Worm (Caenorhabditis elegans) whole organism, young adult: ENCODE data around the gene F07H5.10.

Experiments used
- F10E7.11 ChIP-seq: sonication (generic microtip); optimal IDR thresholded peaks from 2 replicates; lab custom pipeline; 2017; ENCODE audit warnings: mild to moderate bottlenecking, missing genetic modification characterization, moderate library complexity, missing compliant biosample characterization
- F52B5.7 ChIP-seq: sonication (generic microtip); optimal IDR thresholded peaks from 2 replicates; lab custom pipeline; 2016; ENCODE audit warnings: mild to moderate bottlenecking, missing genetic modification characterization, missing compliant biosample characterization
- F57A8.1 ChIP-seq: fragments of 200-800 bp; sonication (Bioruptor generic); optimal IDR thresholded peaks from 2 replicates; lab custom pipeline; 2018; ENCODE audit warnings: mild to moderate bottlenecking, missing genetic modification characterization, moderate library complexity, missing compliant biosample characterization
- Y53G8AR.9 ChIP-seq: fragments of 200-800 bp; sonication (Bioruptor generic); conservative IDR thresholded peaks from 2 replicates; pipeline ENCODE4 v1.3.6; 2022; ENCODE audit warnings: missing genetic modification reagents, missing genetic modification characterization, missing compliant biosample characterization
- ZK185.1 ChIP-seq: sonication (generic microtip); optimal IDR thresholded peaks from 2 replicates; lab custom pipeline; 2016; ENCODE audit warnings: mild to moderate bottlenecking, missing genetic modification characterization, missing compliant biosample characterization; ENCODE audit not compliant: poor library complexity, severe bottlenecking
- ama-1 ChIP-seq, 3 experiments: fragments of 150-350 bp in 1 of 3; sonication (generic microtip) in 2 of 3; optimal IDR thresholded peaks; 2 replicates each; lab custom pipeline; 2014 to 2018; ENCODE audit warnings: missing biosample characterization in 2 of 3, missing genetic modification characterization in 2 of 3, missing genetic modification reagents in 2 of 3
- aptf-2 ChIP-seq: fragments of 200-800 bp; sonication (Bioruptor generic); conservative IDR thresholded peaks from 2 replicates; pipeline ENCODE4 v1.3.6; 2022; ENCODE audit warnings: missing genetic modification reagents, missing genetic modification characterization, missing compliant biosample characterization
- atf-7 ChIP-seq: sonication (generic microtip); optimal IDR thresholded peaks from 2 replicates; lab custom pipeline; 2017; ENCODE audit warnings: mild to moderate bottlenecking, missing genetic modification characterization, missing compliant biosample characterization
- attf-5 ChIP-seq: fragments of 200-800 bp; sonication (Bioruptor generic); optimal IDR thresholded peaks from 2 replicates; lab custom pipeline; 2018; ENCODE audit warnings: mild to moderate bottlenecking, missing genetic modification characterization, missing compliant biosample characterization
- bed-2 ChIP-seq: fragments of 200-800 bp; sonication (Bioruptor generic); IDR thresholded peaks from 2 replicates; pipeline ENCODE4 v1.3.6; 2022; ENCODE audit warnings: missing genetic modification reagents, missing genetic modification characterization, missing compliant biosample characterization
- cebp-1 ChIP-seq, 2 experiments: fragments of 200-800 bp in 1 of 2; sonication (Bioruptor generic) in 1 of 2; sonication (generic microtip) in 1 of 2; IDR thresholded peaks in 1 of 2; optimal IDR thresholded peaks in 1 of 2; 2 replicates each; pipeline versions ENCODE4 v1.3.6 to Lab custom; 2017 to 2022; ENCODE audit warnings: missing compliant biosample characterization in 2 of 2, missing genetic modification characterization in 2 of 2, mild to moderate bottlenecking in 1 of 2, missing genetic modification reagents in 1 of 2, moderate library complexity in 1 of 2
- cebp-2 ChIP-seq: fragments of 200-800 bp; sonication (Bioruptor generic); IDR thresholded peaks from 2 replicates; pipeline ENCODE4 v1.3.6; 2022; ENCODE audit warnings: missing genetic modification characterization, missing compliant biosample characterization
- ceh-27 ChIP-seq: fragments of 200-800 bp; sonication (Bioruptor generic); optimal IDR thresholded peaks from 2 replicates; lab custom pipeline; 2018; ENCODE audit warnings: mild to moderate bottlenecking, missing genetic modification characterization, moderate library complexity, missing compliant biosample characterization
- chd-7 ChIP-seq: sonication (generic microtip); optimal IDR thresholded peaks from 2 replicates; lab custom pipeline; 2016; ENCODE audit warnings: mild to moderate bottlenecking, missing genetic modification characterization, moderate library complexity, missing compliant biosample characterization
- dpl-1 ChIP-seq: fragments of 150-350 bp; optimal IDR thresholded peaks from 2 replicates; lab custom pipeline; 2014; ENCODE audit warnings: missing biosample characterization, missing genetic modification reagents, missing genetic modification characterization
- ekl-4 ChIP-seq: fragments of 200-800 bp; sonication (Bioruptor generic); IDR thresholded peaks from 2 replicates; pipeline ENCODE4 v1.3.6; 2022; ENCODE audit warnings: missing genetic modification reagents, missing genetic modification characterization, missing compliant biosample characterization
- him-1 ChIP-seq: sonication (generic microtip); optimal IDR thresholded peaks from 2 replicates; lab custom pipeline; 2016; ENCODE audit warnings: missing genotype, missing genetic modification reagents, missing genetic modification characterization, missing compliant biosample characterization
- hsf-1 ChIP-seq: fragments of 200-800 bp; sonication (Bioruptor generic); IDR thresholded peaks from 2 replicates; pipeline ENCODE4 v1.3.6; 2022; ENCODE audit warnings: missing genetic modification reagents, missing genetic modification characterization, missing compliant biosample characterization
- lin-35 ChIP-seq, 3 experiments: fragments of 150-350 bp in 2 of 3; sonication (generic microtip) in 1 of 3; optimal IDR thresholded peaks; 2 replicates each; lab custom pipeline; 2014 to 2018; ENCODE audit warnings: missing biosample characterization in 3 of 3, missing genetic modification characterization in 3 of 3, missing genetic modification reagents in 3 of 3
- lin-40 ChIP-seq: sonication (generic microtip); optimal IDR thresholded peaks from 2 replicates; lab custom pipeline; 2016; ENCODE audit warnings: missing genetic modification characterization, mild to moderate bottlenecking, missing compliant biosample characterization, missing genotype, missing genetic modification reagents
- madf-10 ChIP-seq: sonication (generic microtip); optimal IDR thresholded peaks from 2 replicates; lab custom pipeline; 2016; ENCODE audit warnings: mild to moderate bottlenecking, missing genetic modification characterization, missing compliant biosample characterization
- madf-6 ChIP-seq: fragments of 200-800 bp; sonication (Bioruptor generic); IDR thresholded peaks from 2 replicates; pipeline ENCODE4 v1.3.6; 2022; ENCODE audit warnings: missing genetic modification reagents, missing genetic modification characterization, missing compliant biosample characterization
- mel-28 ChIP-seq: sonication (generic microtip); optimal IDR thresholded peaks from 2 replicates; lab custom pipeline; 2016; ENCODE audit warnings: borderline replicate concordance, mild to moderate bottlenecking, missing genetic modification characterization, missing compliant biosample characterization
- mxl-1 ChIP-seq: sonication (generic microtip); optimal IDR thresholded peaks from 2 replicates; lab custom pipeline; 2016; ENCODE audit warnings: missing genetic modification characterization, missing compliant biosample characterization
- nfyb-1 ChIP-seq: fragments of 200-800 bp; sonication (Bioruptor generic); IDR thresholded peaks from 2 replicates; pipeline ENCODE4 v1.3.6; 2022; ENCODE audit warnings: missing genetic modification reagents, missing genetic modification characterization, missing compliant biosample characterization
- pbrm-1 ChIP-seq: fragments of 200-800 bp; sonication (Bioruptor generic); IDR thresholded peaks from 2 replicates; pipeline ENCODE4 v1.3.6; 2022; ENCODE audit warnings: missing genetic modification reagents, missing genetic modification characterization, missing compliant biosample characterization
- rcor-1 ChIP-seq: fragments of 200-800 bp; sonication (Bioruptor generic); IDR thresholded peaks from 2 replicates; pipeline ENCODE4 v1.3.6; 2022; ENCODE audit warnings: missing genetic modification reagents, missing genetic modification characterization, missing compliant biosample characterization
- repo-1 ChIP-seq: sonication (generic microtip); optimal IDR thresholded peaks from 2 replicates; lab custom pipeline; 2017; ENCODE audit warnings: mild to moderate bottlenecking, missing genetic modification characterization, missing compliant biosample characterization
- rpc-1 ChIP-seq, 2 experiments: fragments of 150-350 bp in 1 of 2; sonication (generic microtip) in 1 of 2; optimal IDR thresholded peaks; 2 replicates each; lab custom pipeline; 2014 to 2018; ENCODE audit warnings: missing biosample characterization in 1 of 2, missing genetic modification characterization in 1 of 2, missing genetic modification reagents in 1 of 2, missing genotype in 1 of 2
- snpc-4 ChIP-seq, 5 experiments: fragments of 150-350 bp in 1 of 5; sonication (generic microtip) in 4 of 5; optimal IDR thresholded peaks; 2 replicates each; lab custom pipeline; 2014 to 2018; ENCODE audit warnings: missing genetic modification characterization in 5 of 5, missing biosample characterization in 3 of 5, antibody characterized with exemption in 2 of 5, mild to moderate bottlenecking in 2 of 5, missing compliant biosample characterization in 2 of 5, missing genotype in 2 of 5, moderate library complexity in 2 of 5, missing genetic modification reagents in 1 of 5
- somi-1 ChIP-seq: fragments of 200-800 bp; sonication (Bioruptor generic); optimal IDR thresholded peaks from 2 replicates; lab custom pipeline; 2018; ENCODE audit warnings: mild to moderate bottlenecking, missing genetic modification characterization, missing compliant biosample characterization
- tbp1 ChIP-seq: fragments of 200-800 bp; sonication (Bioruptor generic); optimal IDR thresholded peaks from 2 replicates; lab custom pipeline; 2018; ENCODE audit warnings: mild to moderate bottlenecking, missing genetic modification characterization, missing compliant biosample characterization
- tbx-9 ChIP-seq: sonication (generic microtip); optimal IDR thresholded peaks from 2 replicates; lab custom pipeline; 2016; ENCODE audit warnings: borderline replicate concordance, missing genetic modification characterization, inconsistent platforms, missing compliant biosample characterization
- tlf-1 ChIP-seq: fragments of 200-800 bp; sonication (Bioruptor generic); optimal IDR thresholded peaks from 2 replicates; lab custom pipeline; 2018; ENCODE audit warnings: mild to moderate bottlenecking, missing genetic modification characterization, missing compliant biosample characterization
- zfh-2 ChIP-seq: fragments of 200-800 bp; sonication (Bioruptor generic); conservative IDR thresholded peaks from 2 replicates; pipeline ENCODE4 v1.3.6; 2022; ENCODE audit warnings: missing genetic modification reagents, missing genetic modification characterization, missing compliant biosample characterization
- zim-3 ChIP-seq: sonication (generic microtip); optimal IDR thresholded peaks from 2 replicates; lab custom pipeline; 2017; ENCODE audit warnings: mild to moderate bottlenecking, missing genetic modification characterization, moderate library complexity, missing compliant biosample characterization
- ztf-22 ChIP-seq: fragments of 200-800 bp; sonication (Bioruptor generic); optimal IDR thresholded peaks from 2 replicates; lab custom pipeline; 2018; ENCODE audit warnings: mild to moderate bottlenecking, missing genetic modification characterization, moderate library complexity, missing compliant biosample characterization
- ztf-25 ChIP-seq: fragments of 200-800 bp; sonication (Bioruptor generic); IDR thresholded peaks from 2 replicates; pipeline ENCODE4 v1.3.6; 2022; ENCODE audit warnings: missing genetic modification reagents, missing genetic modification characterization, missing compliant biosample characterization
- ztf-26 ChIP-seq: sonication (generic microtip); optimal IDR thresholded peaks from 2 replicates; lab custom pipeline; 2017; ENCODE audit warnings: missing genetic modification characterization, missing compliant biosample characterization
- ztf-3 ChIP-seq: fragments of 200-800 bp; sonication (Bioruptor generic); optimal IDR thresholded peaks from 2 replicates; lab custom pipeline; 2018; ENCODE audit warnings: mild to moderate bottlenecking, missing genetic modification characterization, missing compliant biosample characterization

F07H5.10 gene

DNA sequence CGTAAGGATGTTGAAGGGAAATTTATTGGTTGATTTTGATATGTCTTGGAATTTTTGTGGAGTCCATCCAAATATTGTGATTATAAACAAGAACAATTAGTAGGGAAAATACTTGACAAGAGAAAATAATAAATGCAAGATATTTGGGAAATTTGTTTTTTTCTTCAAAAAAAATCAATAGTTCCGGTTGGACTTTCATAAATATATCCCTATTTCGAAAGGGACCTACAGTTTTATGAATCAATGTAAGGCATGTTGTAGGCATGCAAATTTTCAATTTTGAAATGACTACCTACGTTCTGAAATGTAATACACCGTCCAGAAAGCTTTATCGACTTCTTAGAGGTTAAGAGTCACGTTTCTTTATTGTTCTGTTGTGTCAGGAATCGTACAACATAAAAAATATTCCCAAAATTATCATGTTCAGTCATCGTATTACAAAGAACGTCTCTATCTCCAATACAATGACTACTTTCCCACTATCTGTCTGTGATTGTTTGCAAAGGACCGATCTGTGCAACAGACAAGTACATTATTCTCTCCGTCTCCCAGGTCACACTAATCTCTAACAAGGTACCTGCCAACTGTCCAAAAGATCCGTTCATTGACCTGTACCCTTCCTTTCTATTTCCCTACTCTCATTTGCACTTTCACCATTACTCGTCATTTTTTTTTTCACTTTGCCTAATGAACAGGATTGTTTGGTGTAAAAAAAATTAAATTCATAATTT lies 18.4 kb downstream of the F07H5.10 start, which contains the start of gene F07H5.13:
F07H5.13 (plus strand) TSS at position 730 of the 731 bp plus-strand sequence.
- TF ChIP-seq ztf-22: peak; percentile 20
- TF ChIP-seq madf-6 (GFP tag; lab: Robert Waterston, UW): no peak
- 0 out of 2 replicates have a peak, but pooled peaks have one; percentile 34 for TF ChIP-seq ekl-4 (GFP tag; lab: Robert Waterston, UW)
- TF ChIP-seq ztf-3: peak; percentile 11
- no peak for TF ChIP-seq cebp-1 (GFP tag; IDR thresholded peaks at IDR 0.05; lab: Robert Waterston, UW)
- peak; percentile 51 for TF ChIP-seq cebp-1 (tag; optimal IDR thresholded peaks at IDR 0.05; lab: Kevin White, UChicago)
- peak; percentile 81 for TF ChIP-seq Y53G8AR.9 (GFP tag; lab: Robert Waterston, UW)
- TF ChIP-seq zim-3 (tag; lab: Kevin White, UChicago): peak; percentile 15
- TF ChIP-seq repo-1 (tag; lab: Kevin White, UChicago): peak; percentile 88
- peak; percentile 55 for TF ChIP-seq nfyb-1 (GFP tag; lab: Robert Waterston, UW)
- peak; percentile 57 for TF ChIP-seq lin-40
- no peak for TF ChIP-seq ceh-27 (GFP tag; lab: Kevin White, UChicago)
- TF ChIP-seq ama-1 (optimal IDR thresholded peaks at IDR 0.05; lab: Kevin White, UChicago): peak; percentile 74
- no peak for TF ChIP-seq ama-1 (GFP tag; optimal IDR thresholded peaks at IDR 0.05; lab: Kevin White, UChicago)
- TF ChIP-seq snpc-4 (GFP tag; optimal IDR thresholded peaks at IDR 0.05; lab: Kevin White, UChicago): peak; percentile 13
- peak in 1 of 4 experiments; percentile 21 for TF ChIP-seq snpc-4 (tag; optimal IDR thresholded peaks at IDR 0.05; lab: Kevin White, UChicago)
- TF ChIP-seq ztf-26 (tag; lab: Kevin White, UChicago): peak; percentile 41
- no peak for TF ChIP-seq ZK185.1 (tag; lab: Kevin White, UChicago)
- peak; percentile 22 for TF ChIP-seq tlf-1 (GFP tag; lab: Kevin White, UChicago)
- peak; percentile 33 for TF ChIP-seq madf-10
- peak in 1 of 3 experiments; percentile 50 for TF ChIP-seq lin-35 (GFP tag; optimal IDR thresholded peaks at IDR 0.05; lab: Kevin White, UChicago)
- TF ChIP-seq F52B5.7 (tag; lab: Kevin White, UChicago): peak; percentile 5
- TF ChIP-seq bed-2: no peak
- TF ChIP-seq chd-7 (tag; lab: Kevin White, UChicago): peak; percentile 60
- TF ChIP-seq pbrm-1 (GFP tag; lab: Robert Waterston, UW): peak; percentile 43; the same call in 1 of the 2 replicates
- TF ChIP-seq ztf-25: no peak
- peak; percentile 0 for TF ChIP-seq tbp1 (GFP tag; lab: Kevin White, UChicago)
- TF ChIP-seq somi-1 (GFP tag; lab: Kevin White, UChicago): peak; percentile 43
- TF ChIP-seq mel-28 (tag; lab: Kevin White, UChicago): no peak
- no peak for TF ChIP-seq zfh-2 (GFP tag; lab: Robert Waterston, UW)
- TF ChIP-seq aptf-2: no peak
- peak; percentile 41 for TF ChIP-seq atf-7 (tag; lab: Kevin White, UChicago)
- TF ChIP-seq rcor-1 (GFP tag; lab: Robert Waterston, UW): peak; percentile 21; the same call in 1 of the 2 replicates

DNA sequence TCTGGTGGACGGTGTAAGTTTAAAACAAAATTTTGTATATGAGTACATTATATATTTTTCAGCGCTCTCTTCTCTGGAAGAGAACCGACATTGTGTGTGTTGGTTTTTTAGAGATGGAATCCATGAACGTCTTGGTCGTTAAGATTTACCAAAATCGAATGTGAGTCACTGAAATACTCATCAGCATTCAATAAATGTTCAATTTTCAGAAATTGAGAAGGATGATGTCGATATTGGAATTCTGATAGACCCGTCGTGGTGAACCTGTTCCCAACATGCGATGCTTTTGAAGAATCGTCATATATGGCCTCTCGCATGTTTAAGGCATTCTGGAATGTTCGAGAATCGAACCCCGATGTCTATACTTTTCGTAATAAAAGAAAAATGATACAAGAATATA lies 19.6 kb downstream of the F07H5.10 start:
- TF ChIP-seq F10E7.11 (tag; lab: Kevin White, UChicago) (no peak), rpc-1 (optimal IDR thresholded peaks at IDR 0.05; lab: Kevin White, UChicago) (no peak), rpc-1 (tag; optimal IDR thresholded peaks at IDR 0.05; lab: Kevin White, UChicago) (no peak), lin-35 (GFP tag; optimal IDR thresholded peaks at IDR 0.05; lab: Kevin White, UChicago) (no peak), hsf-1 (GFP tag; lab: Robert Waterston, UW) (peak; percentile 35; the same call in 1 of the 2 replicates), cebp-1 (GFP tag; IDR thresholded peaks at IDR 0.05; lab: Robert Waterston, UW) (no peak), cebp-1 (tag; optimal IDR thresholded peaks at IDR 0.05; lab: Kevin White, UChicago) (no peak), him-1 (tag; lab: Kevin White, UChicago) (no peak), madf-10 (no peak), attf-5 (GFP tag; lab: Kevin White, UChicago) (no peak), tbx-9 (tag; lab: Kevin White, UChicago) (no peak), F57A8.1 (GFP tag; lab: Kevin White, UChicago) (no peak), ztf-25 (no peak), cebp-2 (GFP tag; lab: Robert Waterston, UW) (no peak), dpl-1 (no peak), ama-1 (optimal IDR thresholded peaks at IDR 0.05; lab: Kevin White, UChicago) (peak; percentile 53), ama-1 (GFP tag; optimal IDR thresholded peaks at IDR 0.05; lab: Kevin White, UChicago) (no peak), mxl-1 (tag; lab: Kevin White, UChicago) (no peak)
